Worm (Caenorhabditis elegans) whole organism, dauer: ENCODE data around the gene F41C6.4.
"Not testable (repeated sequence)": the region's sequence is repeated elsewhere in the genome, so short reads cannot be mapped to it uniquely, and the experiment has no call there.

Source experiments
- unc-62 ChIP-seq: sonication (generic microtip); optimal IDR thresholded peaks from 2 replicates; lab custom pipeline; 2017; ENCODE audit warnings: missing biosample characterization, missing genetic modification reagents, missing genetic modification characterization

Gene F41C6.4

DNA sequence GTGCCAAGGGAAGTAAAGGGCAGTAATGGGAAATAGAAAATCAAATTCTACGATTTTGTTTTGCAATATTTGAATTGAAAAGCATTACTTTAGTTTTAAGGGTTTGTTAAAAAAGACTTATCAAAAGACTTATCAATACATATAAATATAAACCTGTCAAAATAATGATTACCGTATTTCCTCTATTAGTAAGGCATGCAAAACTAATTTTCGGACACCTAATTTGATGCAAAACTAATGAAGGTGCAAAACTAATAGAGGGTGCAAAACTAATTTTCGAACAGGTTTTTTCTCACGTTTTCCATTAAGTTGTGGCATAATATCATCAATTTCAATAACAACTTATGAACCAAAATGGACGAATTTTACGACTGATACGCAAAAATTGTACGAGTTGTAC is 7.2 kb upstream of the F41C6.4 start, which contains the start of gene F41C6.6:
TSS of gene F41C6.6 (minus strand) at position 101 of the 400 bp plus-strand sequence.
- not testable (repeated sequence) for TF ChIP-seq unc-62

DNA sequence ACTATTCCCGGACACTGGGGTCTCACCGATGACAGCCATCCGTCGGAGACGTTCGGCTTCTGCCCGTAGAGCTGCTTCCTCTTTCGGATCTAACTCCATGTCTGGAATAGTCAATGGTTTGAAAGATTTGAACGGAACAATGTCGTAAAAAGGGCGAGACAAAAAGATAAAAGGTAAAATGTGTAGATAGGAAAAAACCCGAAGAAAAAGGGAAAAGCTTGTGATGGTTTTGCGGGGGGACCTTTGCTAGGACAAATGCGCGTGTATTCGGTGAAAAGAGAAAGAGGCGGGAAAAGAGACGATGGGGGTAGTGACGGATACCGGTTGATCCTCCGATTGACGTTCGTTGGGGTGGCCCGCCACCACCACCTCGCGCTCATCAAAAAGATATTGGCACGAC is 2.8 kb upstream of the F41C6.4 start, which contains the start of gene col-173:
TSS of gene col-173 (minus strand) at position 101 of the 400 bp plus-strand sequence.
- TF ChIP-seq unc-62: no peak

DNA sequence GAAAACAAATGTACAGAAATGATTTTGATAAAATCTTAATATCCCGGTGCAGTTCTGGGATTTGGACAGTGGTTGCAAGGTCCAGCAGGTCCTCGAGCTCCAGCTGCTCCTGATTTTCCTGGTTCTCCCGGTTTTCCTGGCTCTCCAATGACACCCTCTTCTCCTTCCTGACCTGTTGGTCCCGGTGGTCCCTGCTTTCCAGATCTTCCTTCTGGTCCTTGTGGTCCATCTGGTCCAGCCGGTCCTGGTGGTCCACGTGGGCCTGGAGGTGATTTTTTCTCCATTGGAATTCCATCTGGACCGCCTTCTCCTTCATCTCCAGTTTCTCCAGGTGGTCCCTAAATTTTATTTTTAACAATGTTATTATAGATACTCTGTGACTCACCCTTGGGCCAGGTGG is 650 bp upstream of the F41C6.4 start:
- TF ChIP-seq unc-62: no peak

DNA sequence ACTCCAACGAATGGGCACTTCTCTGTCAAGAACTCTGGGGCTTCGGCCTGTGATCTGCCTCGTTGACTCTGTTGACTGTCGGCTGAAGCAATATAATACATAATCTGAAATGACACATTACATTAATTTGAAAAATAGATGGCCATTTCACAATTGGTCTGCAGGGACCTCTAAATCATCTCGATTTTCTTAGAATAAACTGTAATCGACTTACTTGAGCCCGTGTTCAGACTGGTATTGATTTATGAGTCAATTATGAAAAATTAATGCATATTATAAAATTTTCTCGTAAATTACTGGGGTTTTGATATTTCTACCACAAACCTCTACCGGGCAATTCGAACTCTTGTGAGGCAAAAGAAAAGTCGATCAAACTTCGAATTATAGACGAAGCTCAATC is 6.0 kb downstream of the F41C6.4 start, which contains the start of gene C53B7.6:
TSS of gene C53B7.6 (minus strand) at position 101 of the 400 bp plus-strand sequence.
- not testable (repeated sequence) for TF ChIP-seq unc-62

DNA sequence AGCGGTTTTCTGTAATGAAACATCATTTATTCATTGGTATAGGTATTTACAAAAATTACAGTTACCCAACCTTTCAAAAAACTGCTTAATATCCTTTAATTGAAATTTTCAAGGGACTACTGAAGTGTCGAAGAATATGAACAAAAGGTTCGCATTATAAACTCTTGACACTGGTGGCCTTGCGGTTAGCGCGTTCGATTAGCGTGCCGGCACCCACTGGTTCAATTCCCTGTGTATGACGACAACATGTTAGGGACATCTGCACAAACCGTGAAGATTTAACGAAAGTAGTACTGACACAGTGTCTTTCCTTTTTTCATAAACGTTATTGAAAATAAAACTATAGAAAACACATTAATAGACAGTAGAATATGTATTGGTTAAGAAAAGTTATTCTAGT is 6.9 kb downstream of the F41C6.4 start:
- TF ChIP-seq unc-62: no peak

DNA sequence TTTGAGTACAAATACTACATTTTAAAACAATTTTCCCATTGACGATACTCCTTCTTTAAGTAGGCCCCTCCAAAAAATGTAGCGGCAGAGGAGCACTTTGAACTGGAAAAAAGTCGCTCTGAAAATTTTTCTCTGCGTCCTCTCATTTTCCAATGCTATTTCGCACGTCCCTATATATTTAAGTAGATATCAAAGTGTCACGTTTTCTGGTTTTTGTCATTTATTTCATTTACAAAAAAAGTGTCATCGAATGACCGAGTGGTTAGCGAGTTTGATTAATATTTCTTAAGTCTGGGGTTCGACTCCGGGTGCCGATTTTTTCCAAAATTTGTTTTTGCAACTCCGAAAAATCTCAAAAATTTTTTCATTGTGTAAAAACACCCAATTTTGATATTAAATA is 7.7 kb downstream of the F41C6.4 start:
- no peak for TF ChIP-seq unc-62

DNA sequence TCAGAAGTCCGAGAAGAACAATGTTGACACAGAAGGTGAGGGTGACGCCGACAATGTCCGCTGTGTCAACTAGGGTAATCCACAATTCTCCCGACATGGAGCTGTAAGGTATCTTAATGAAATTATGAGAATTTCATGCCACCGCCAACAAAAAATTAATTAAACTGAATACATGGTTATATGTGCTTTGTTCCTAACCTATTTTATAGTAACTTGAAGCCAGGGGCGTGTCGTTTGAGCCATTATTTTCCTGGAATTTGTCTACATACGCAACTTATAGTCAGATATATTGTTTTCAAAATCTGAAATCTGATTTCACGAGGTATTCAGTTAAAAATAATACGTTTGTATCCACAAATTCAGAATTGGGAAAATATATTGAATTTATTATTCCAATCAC is 8.8 kb downstream of the F41C6.4 start, which contains the start of gene odr-10:
TSS of gene odr-10 (minus strand) at position 101 of the 400 bp plus-strand sequence.
- TF ChIP-seq unc-62: no peak

DNA sequence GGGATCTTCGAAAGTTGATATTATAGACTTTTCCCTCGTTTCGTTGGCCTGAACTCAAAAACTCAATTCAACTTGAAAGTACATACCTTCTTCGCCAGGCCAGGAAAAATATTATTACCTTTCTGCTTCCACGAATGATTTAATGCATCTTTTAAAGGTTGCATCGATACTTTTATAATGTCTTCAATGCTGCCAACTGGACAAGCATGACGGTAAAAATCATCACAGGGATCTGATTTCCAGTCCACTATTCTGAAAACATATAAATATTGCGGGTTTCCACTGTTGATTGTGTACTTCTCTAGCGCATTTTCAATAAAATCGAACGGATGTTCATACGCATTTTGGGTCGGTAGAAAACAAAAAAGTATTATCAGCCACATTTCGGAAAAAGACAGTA is 11.6 kb downstream of the F41C6.4 start, which contains the start of gene nep-4:
TSS of gene nep-4 (minus strand) at position 393 of the 400 bp plus-strand sequence.
- no peak for TF ChIP-seq unc-62

DNA sequence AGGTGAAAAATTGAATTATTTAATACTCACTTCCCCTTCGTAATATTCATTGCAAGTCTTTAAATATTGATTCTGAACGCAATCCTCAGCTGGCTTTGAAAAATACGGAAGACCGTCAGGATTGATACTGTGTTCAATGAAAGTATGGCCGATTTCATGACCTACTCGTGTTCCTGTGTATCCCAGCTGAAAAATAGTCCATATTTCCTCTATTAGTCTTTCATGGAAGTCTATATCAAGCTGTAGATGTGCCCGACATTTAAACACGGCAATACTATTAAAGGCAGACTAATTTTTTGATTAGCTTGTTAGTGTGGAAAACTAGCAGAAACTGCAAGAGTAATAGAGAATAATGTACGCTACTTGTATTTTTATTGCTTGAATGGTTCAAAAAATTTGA is 13.1 kb downstream of the F41C6.4 start:
- no peak for TF ChIP-seq unc-62

DNA sequence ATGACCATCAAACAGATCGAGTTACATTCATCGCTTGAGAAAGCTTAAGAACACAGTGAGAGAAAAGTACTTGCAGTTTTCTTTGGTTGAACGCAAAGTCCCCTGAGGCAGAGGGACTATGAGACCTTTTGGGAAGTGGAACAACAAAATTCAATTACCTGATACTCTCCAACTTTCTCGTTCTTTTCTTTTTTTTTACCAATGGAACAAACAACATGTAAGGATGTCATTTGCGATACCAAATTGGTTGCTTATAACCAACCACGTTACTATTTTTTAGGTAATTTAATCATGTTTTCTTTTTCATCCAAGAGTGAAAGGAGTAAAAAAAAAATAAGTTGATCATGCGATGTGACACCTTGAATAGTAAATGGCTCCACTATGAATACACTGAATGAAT is 17.8 kb downstream of the F41C6.4 start:
- TF ChIP-seq unc-62: no peak

DNA sequence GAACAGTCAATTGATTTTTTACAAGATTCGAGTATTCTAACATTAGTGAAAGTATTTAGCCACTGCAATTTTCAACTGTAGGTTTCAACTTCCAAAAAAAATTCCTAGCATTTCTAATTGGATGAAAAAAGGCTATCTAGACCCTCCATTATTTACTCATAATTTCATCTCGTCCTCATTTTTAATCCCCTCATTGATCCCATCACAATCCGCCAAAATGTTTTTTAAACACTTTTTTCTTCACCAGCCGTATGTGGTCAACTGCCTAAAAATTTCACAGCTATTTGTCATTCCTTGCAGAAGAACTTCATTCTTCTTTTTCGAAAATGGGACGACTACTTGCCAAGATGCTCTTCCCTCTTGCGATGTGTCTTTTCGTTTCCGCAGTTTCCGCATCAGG is 21.3 kb downstream of the F41C6.4 start, which contains the start of gene rig-3:
TSS of gene rig-3 (plus strand) at position 301 of the 400 bp plus-strand sequence.
- no peak for TF ChIP-seq unc-62

DNA sequence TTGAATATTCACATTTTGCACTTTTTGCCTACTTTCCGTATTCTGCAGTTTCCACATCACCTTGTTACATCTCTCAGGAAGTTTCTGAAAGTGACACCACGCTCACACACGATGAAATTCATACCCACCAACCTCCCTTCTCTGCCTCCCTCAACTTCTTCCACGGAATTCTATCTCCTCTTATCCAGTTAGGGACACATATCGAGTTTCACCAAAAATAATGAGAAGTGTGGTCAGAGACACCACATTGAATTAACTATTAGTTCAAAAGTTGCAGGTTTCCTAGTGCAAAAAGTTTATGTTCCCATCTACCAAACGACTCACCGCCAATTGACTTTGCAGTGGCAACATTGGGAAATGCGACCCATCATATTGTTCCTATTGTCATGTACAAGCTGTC is 24.2 kb downstream of the F41C6.4 start:
- no peak for TF ChIP-seq unc-62

DNA sequence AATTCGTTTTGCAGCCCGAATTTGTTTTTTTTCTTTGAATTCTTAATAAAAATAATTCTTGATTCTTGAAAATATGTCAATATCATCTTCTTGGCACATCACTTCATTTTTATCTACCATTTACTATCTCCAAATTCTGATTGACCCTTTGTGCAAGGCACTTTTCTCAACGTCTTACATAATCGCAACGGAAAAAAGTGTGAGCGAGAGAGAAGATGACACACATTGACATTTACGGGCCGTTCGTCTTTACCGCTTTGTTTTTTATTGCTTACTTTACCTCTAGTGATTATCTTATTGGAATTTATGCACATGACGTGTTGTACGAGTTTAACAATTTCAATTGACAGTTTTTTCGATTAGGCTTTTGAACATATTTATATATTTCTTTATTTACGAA is 26.0 kb downstream of the F41C6.4 start:
- TF ChIP-seq unc-62: no peak

DNA sequence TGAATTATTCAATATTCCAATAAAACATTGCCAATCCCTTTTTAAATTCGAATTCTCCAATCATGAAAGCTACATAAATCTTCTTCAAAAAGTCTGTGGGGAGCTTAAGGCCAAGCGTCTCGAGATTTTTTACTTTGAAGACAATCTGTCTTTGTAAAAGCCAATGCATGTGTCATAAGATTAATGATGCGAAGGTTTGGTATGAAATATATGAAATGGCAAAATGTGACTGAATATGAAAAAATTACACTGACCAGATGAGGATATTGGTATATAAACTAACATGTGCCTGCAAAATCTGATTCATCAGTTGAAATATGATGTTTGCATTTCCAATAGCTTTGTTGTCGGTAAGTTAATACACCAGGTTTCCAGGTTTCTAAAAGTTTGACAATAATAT is 28.7 kb downstream of the F41C6.4 start, which contains the start of gene C53B7.2:
TSS of gene C53B7.2 (plus strand) at position 301 of the 400 bp plus-strand sequence.
- no peak for TF ChIP-seq unc-62

DNA sequence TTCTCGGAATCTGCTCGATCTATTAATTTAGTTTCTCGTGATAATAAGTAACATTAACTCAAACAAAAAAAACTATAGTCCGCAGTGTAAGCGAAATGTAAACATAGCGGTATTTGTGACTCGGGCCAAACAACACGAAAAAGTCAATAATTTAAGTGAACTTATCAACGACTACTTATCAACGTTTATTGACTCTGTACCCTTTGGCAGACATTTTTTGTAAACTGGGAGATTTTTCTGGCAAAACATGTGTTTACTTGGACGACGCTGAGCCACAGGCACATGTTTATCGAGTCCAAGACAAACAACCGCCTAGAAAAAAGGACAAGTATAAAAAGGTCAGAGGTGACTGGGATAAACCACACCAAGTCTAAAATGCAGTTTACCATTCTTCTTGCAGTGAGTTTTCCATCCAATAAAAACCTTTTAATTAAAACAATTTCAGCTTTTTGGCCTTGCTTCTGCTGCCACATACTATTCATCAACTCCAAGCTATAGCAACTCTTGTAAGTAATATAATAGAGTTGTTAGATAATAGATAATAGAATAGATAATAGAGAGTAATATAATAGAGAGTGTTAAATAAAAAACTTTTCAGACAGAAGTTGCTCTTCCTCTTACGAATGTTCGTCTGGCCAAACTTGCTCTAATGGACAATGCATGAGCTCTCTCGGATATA is 30.1 kb downstream of the F41C6.4 start, which contains the start of gene C53B7.3:
TSS of gene C53B7.3 (plus strand) at position 362 of the 679 bp plus-strand sequence.
- TF ChIP-seq unc-62: no peak

DNA sequence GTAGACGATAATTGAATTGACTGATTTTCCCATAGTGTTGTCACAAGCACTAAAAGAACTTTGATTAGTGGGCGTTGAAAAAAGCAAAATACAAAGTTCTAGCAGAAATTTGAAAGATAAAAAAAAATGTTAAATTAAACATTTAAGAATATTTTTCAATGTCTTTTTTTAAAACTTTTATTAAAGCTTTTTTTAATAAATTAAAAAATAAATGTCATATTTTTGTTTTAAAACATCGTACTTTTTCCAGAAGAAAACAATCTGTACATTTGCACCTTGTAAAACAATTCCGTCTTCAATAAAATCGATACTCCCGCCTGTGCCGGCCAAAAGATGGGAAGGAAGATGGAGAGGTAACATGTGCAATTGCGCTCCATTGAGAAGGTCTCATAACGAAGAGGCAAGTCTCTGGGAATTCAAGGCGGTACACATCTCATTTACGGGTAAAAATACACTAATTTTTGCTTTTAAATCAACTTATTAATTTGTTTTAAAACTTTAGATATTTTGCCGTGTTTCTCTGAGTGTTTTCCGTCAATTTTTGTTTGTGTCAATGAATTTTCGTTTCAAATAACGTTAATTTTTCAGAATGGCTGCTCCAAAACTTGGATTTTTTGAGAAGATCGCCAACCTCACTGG is 33.8 kb downstream of the F41C6.4 start, which contains the start of the genes glr-6 and asg-2:
TSS of gene glr-6 (minus strand) at position 51 of the 639 bp plus-strand sequence.
TSS of gene asg-2 (plus strand) at position 589 of the 639 bp plus-strand sequence.
- TF ChIP-seq unc-62: no peak

DNA sequence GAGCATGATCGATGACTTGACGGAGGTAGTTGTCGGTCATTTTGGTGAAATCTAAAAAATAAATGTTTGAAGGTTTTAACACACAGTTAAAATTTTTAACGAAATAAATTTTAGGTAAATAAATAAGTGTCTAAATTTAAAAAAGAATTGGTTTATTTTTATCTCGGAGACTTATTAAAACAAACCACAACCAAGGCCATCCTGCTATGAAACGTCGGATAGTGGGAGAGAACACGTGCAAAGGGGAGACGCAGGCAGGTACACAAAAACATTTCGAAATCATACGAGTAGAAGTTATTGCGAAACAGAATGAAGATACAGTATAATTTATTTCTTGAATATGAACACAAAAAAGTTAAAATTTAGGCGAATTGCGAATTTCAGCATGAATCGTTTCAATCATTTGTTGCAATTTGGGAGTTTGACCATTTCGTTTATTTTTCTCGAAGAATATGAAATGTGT is 38.5 kb downstream of the F41C6.4 start, which contains the start of gene F41B4.3:
TSS of gene F41B4.3 (minus strand) at position 51 of the 463 bp plus-strand sequence.
- no peak for TF ChIP-seq unc-62
